Worm (Caenorhabditis elegans) whole organism, young adult: ENCODE data around the gene F42E11.3.

ENCODE experiments used
- B0035.1 ChIP-seq: sonication (generic microtip); optimal IDR thresholded peaks from 2 replicates; lab custom pipeline; 2016; ENCODE audit warnings: missing genetic modification characterization, mild to moderate bottlenecking, missing compliant biosample characterization, missing genotype, missing genetic modification reagents
- B0261.1 ChIP-seq: sonication (generic microtip); optimal IDR thresholded peaks from 2 replicates; lab custom pipeline; 2016; ENCODE audit warnings: mild to moderate bottlenecking, missing genetic modification characterization, moderate library complexity, missing compliant biosample characterization
- F22D6.2 ChIP-seq: sonication (generic microtip); optimal IDR thresholded peaks from 2 replicates; lab custom pipeline; 2016; ENCODE audit warnings: mild to moderate bottlenecking, missing genetic modification characterization, missing compliant biosample characterization
- F39B2.1 ChIP-seq: fragments of 200-800 bp; sonication (Bioruptor generic); IDR thresholded peaks from 2 replicates; pipeline ENCODE4 v1.3.6; 2022; ENCODE audit warnings: missing genetic modification reagents, missing genetic modification characterization, missing compliant biosample characterization
- F57A8.1 ChIP-seq: fragments of 200-800 bp; sonication (Bioruptor generic); optimal IDR thresholded peaks from 2 replicates; lab custom pipeline; 2018; ENCODE audit warnings: mild to moderate bottlenecking, missing genetic modification characterization, moderate library complexity, missing compliant biosample characterization
- K11D2.4 ChIP-seq: fragments of 200-800 bp; sonication (Bioruptor generic); IDR thresholded peaks from 2 replicates; pipeline ENCODE4 v1.3.6; 2022; ENCODE audit warnings: missing genetic modification reagents, missing genetic modification characterization, missing compliant biosample characterization
- K12H6.12 ChIP-seq: fragments of 200-800 bp; sonication (Bioruptor generic); optimal IDR thresholded peaks from 2 replicates; lab custom pipeline; 2018; ENCODE audit warnings: mild to moderate bottlenecking, missing genetic modification characterization, missing compliant biosample characterization
- Y67H2A.10 ChIP-seq: fragments of 200-800 bp; sonication (Bioruptor generic); conservative IDR thresholded peaks from 2 replicates; pipeline ENCODE4 v1.3.6; 2022; ENCODE audit warnings: missing genetic modification reagents, missing genetic modification characterization, missing compliant biosample characterization
- Y95B8A.8 ChIP-seq: fragments of 200-800 bp; sonication (Bioruptor generic); IDR thresholded peaks from 2 replicates; pipeline ENCODE4 v1.3.6; 2022; ENCODE audit warnings: missing genetic modification reagents, missing genetic modification characterization, missing compliant biosample characterization
- aptf-3 ChIP-seq: fragments of 200-800 bp; sonication (Bioruptor generic); IDR thresholded peaks from 2 replicates; pipeline ENCODE4 v1.3.6; 2022; ENCODE audit warnings: missing genetic modification characterization, missing compliant biosample characterization
- attf-3 ChIP-seq: fragments of 200-800 bp; sonication (Bioruptor generic); conservative IDR thresholded peaks from 2 replicates; pipeline ENCODE4 v1.3.6; 2022; ENCODE audit warnings: missing genetic modification reagents, missing genetic modification characterization, missing compliant biosample characterization
- bed-2 ChIP-seq: fragments of 200-800 bp; sonication (Bioruptor generic); IDR thresholded peaks from 2 replicates; pipeline ENCODE4 v1.3.6; 2022; ENCODE audit warnings: missing genetic modification reagents, missing genetic modification characterization, missing compliant biosample characterization
- cebp-1 ChIP-seq, 2 experiments: fragments of 200-800 bp in 1 of 2; sonication (Bioruptor generic) in 1 of 2; sonication (generic microtip) in 1 of 2; IDR thresholded peaks in 1 of 2; optimal IDR thresholded peaks in 1 of 2; 2 replicates each; pipeline versions ENCODE4 v1.3.6 to Lab custom; 2017 to 2022; ENCODE audit warnings: missing compliant biosample characterization in 2 of 2, missing genetic modification characterization in 2 of 2, mild to moderate bottlenecking in 1 of 2, missing genetic modification reagents in 1 of 2, moderate library complexity in 1 of 2
- die-1 ChIP-seq: sonication (generic microtip); optimal IDR thresholded peaks from 2 replicates; lab custom pipeline; 2016; ENCODE audit warnings: missing genotype, mild to moderate bottlenecking, missing genetic modification characterization, missing compliant biosample characterization
- egrh-3 ChIP-seq: fragments of 200-800 bp; sonication (Bioruptor generic); IDR thresholded peaks from 2 replicates; pipeline ENCODE4 v1.3.6; 2022; ENCODE audit warnings: missing genetic modification reagents, missing genetic modification characterization, missing compliant biosample characterization
- hlh-26 ChIP-seq: fragments of 200-800 bp; sonication (Bioruptor generic); conservative IDR thresholded peaks from 2 replicates; pipeline ENCODE4 v1.3.6; 2022; ENCODE audit warnings: missing genetic modification reagents, missing genetic modification characterization, missing compliant biosample characterization
- let-526 ChIP-seq: fragments of 200-800 bp; sonication (Bioruptor generic); IDR thresholded peaks from 2 replicates; pipeline ENCODE4 v1.3.6; 2022; ENCODE audit warnings: missing genetic modification reagents, missing genetic modification characterization, missing compliant biosample characterization
- let-607 ChIP-seq, 2 experiments: fragments of 200-800 bp in 1 of 2; sonication (Bioruptor generic) in 1 of 2; sonication (generic microtip) in 1 of 2; optimal IDR thresholded peaks; 2 replicates each; lab custom pipeline; 2016 to 2018; ENCODE audit warnings: mild to moderate bottlenecking in 2 of 2, missing compliant biosample characterization in 2 of 2, missing genetic modification characterization in 2 of 2, moderate library complexity in 2 of 2, missing genotype in 1 of 2
- lin-40 ChIP-seq: sonication (generic microtip); optimal IDR thresholded peaks from 2 replicates; lab custom pipeline; 2016; ENCODE audit warnings: missing genetic modification characterization, mild to moderate bottlenecking, missing compliant biosample characterization, missing genotype, missing genetic modification reagents
- lin-54 ChIP-seq: fragments of 200-800 bp; sonication (Bioruptor generic); optimal IDR thresholded peaks from 2 replicates; lab custom pipeline; 2018; ENCODE audit warnings: mild to moderate bottlenecking, missing genetic modification characterization, missing compliant biosample characterization
- madf-6 ChIP-seq: fragments of 200-800 bp; sonication (Bioruptor generic); IDR thresholded peaks from 2 replicates; pipeline ENCODE4 v1.3.6; 2022; ENCODE audit warnings: missing genetic modification reagents, missing genetic modification characterization, missing compliant biosample characterization
- mxl-1 ChIP-seq: sonication (generic microtip); optimal IDR thresholded peaks from 2 replicates; lab custom pipeline; 2016; ENCODE audit warnings: missing genetic modification characterization, missing compliant biosample characterization
- nhr-80 ChIP-seq: sonication (generic microtip); optimal IDR thresholded peaks from 2 replicates; lab custom pipeline; 2016; ENCODE audit warnings: missing genetic modification characterization, missing compliant biosample characterization
- pha-4 ChIP-seq: fragments of 150-350 bp; sonication (generic microtip); optimal IDR thresholded peaks from 2 replicates; lab custom pipeline; 2014; ENCODE audit warnings: missing biosample characterization, missing genetic modification reagents, missing genetic modification characterization
- sdz-38 ChIP-seq: sonication (generic microtip); optimal IDR thresholded peaks from 2 replicates; lab custom pipeline; 2016; ENCODE audit warnings: missing genotype, missing genetic modification characterization, missing compliant biosample characterization
- snpc-1.1 ChIP-seq: sonication (generic microtip); optimal IDR thresholded peaks from 2 replicates; lab custom pipeline; 2017; ENCODE audit warnings: missing genetic modification characterization, mild to moderate bottlenecking, missing compliant biosample characterization, antibody characterized with exemption, moderate library complexity, missing genotype, missing genetic modification reagents; ENCODE audit not compliant: insufficient read depth
- snpc-1.3 ChIP-seq: sonication (generic microtip); optimal IDR thresholded peaks from 2 replicates; lab custom pipeline; 2017; ENCODE audit warnings: missing genetic modification characterization, mild to moderate bottlenecking, missing compliant biosample characterization, antibody characterized with exemption, moderate library complexity, missing genotype, missing genetic modification reagents; ENCODE audit not compliant: insufficient read depth
- snpc-4 ChIP-seq, 5 experiments: fragments of 150-350 bp in 1 of 5; sonication (generic microtip) in 4 of 5; optimal IDR thresholded peaks; 2 replicates each; lab custom pipeline; 2014 to 2018; ENCODE audit warnings: missing genetic modification characterization in 5 of 5, missing biosample characterization in 3 of 5, antibody characterized with exemption in 2 of 5, mild to moderate bottlenecking in 2 of 5, missing compliant biosample characterization in 2 of 5, missing genotype in 2 of 5, moderate library complexity in 2 of 5, missing genetic modification reagents in 1 of 5
- tlf-1 ChIP-seq: fragments of 200-800 bp; sonication (Bioruptor generic); optimal IDR thresholded peaks from 2 replicates; lab custom pipeline; 2018; ENCODE audit warnings: mild to moderate bottlenecking, missing genetic modification characterization, missing compliant biosample characterization
- unc-62 ChIP-seq: fragments of 150-350 bp; optimal IDR thresholded peaks from 2 replicates; lab custom pipeline; 2014; ENCODE audit warnings: missing biosample characterization, missing genetic modification reagents, missing genetic modification characterization
- xnd-1 ChIP-seq: sonication (generic microtip); optimal IDR thresholded peaks from 2 replicates; lab custom pipeline; 2016; ENCODE audit warnings: missing genotype, missing genetic modification reagents, missing genetic modification characterization, missing compliant biosample characterization
- zim-3 ChIP-seq: sonication (generic microtip); optimal IDR thresholded peaks from 2 replicates; lab custom pipeline; 2017; ENCODE audit warnings: mild to moderate bottlenecking, missing genetic modification characterization, moderate library complexity, missing compliant biosample characterization
- ztf-26 ChIP-seq: sonication (generic microtip); optimal IDR thresholded peaks from 2 replicates; lab custom pipeline; 2017; ENCODE audit warnings: missing genetic modification characterization, missing compliant biosample characterization

F42E11.3 gene

ce11 chrX:11377370-11377769, 2.0 kb upstream of the F42E11.3 start, which contains the start of gene tni-1:
TSS of gene tni-1 (minus strand) at chrX:11377470.
- TF ChIP-seq F22D6.2 (no peak), B0261.1 (tag; lab: Kevin White, UChicago) (no peak), zim-3 (no peak), let-526 (GFP tag; lab: Robert Waterston, UW) (no peak), bed-2 (GFP tag; lab: Robert Waterston, UW) (no peak), lin-40 (tag; lab: Kevin White, UChicago) (no peak), F57A8.1 (GFP tag; lab: Kevin White, UChicago) (no peak), attf-3 (GFP tag; lab: Robert Waterston, UW) (no peak), nhr-80 (no peak), unc-62 (GFP tag; lab: Kevin White, UChicago) (no peak), snpc-1.1 (tag; lab: Kevin White, UChicago) (no peak), snpc-4 (GFP tag; optimal IDR thresholded peaks at IDR 0.05; lab: Kevin White, UChicago) (no peak), snpc-4 (tag; optimal IDR thresholded peaks at IDR 0.05; lab: Kevin White, UChicago) (no peak), K12H6.12 (no peak), K11D2.4 (GFP tag; lab: Robert Waterston, UW) (no peak), Y67H2A.10 (GFP tag; lab: Robert Waterston, UW) (no peak), cebp-1 (GFP tag; IDR thresholded peaks at IDR 0.05; lab: Robert Waterston, UW) (no peak), cebp-1 (tag; optimal IDR thresholded peaks at IDR 0.05; lab: Kevin White, UChicago) (no peak)

ce11 chrX:11370090-11370489, 5.3 kb downstream of the F42E11.3 start:
- TF ChIP-seq F57A8.1 (GFP tag; lab: Kevin White, UChicago) (no peak), tlf-1 (GFP tag; lab: Kevin White, UChicago) (no peak), nhr-80 (peak; percentile 55), let-607 (tag; optimal IDR thresholded peaks at IDR 0.05; lab: Kevin White, UChicago) (peak in 1 of 2 experiments; percentile 39)

- no peak for TF ChIP-seq die-1 (tag; lab: Kevin White, UChicago)
- no peak for TF ChIP-seq lin-40 (tag; lab: Kevin White, UChicago)
- no peak for TF ChIP-seq let-526 (GFP tag; lab: Robert Waterston, UW)
- TF ChIP-seq Y95B8A.8 (GFP tag; lab: Robert Waterston, UW): no peak
- no peak for TF ChIP-seq attf-3 (GFP tag; lab: Robert Waterston, UW)
Observed at ce11 chrX:11368845-11369244, 6.6 kb downstream of the F42E11.3 start.

ce11 chrX:11368417-11368816, 7.0 kb downstream of the F42E11.3 start, which contains the start of gene ttyh-1:
TSS of gene ttyh-1 (plus strand) at chrX:11368717.
- TF ChIP-seq ztf-26 (tag; lab: Kevin White, UChicago): no peak
- no peak for TF ChIP-seq F39B2.1
- TF ChIP-seq snpc-1.1 (tag; lab: Kevin White, UChicago): no peak
- no peak for TF ChIP-seq egrh-3 (GFP tag; lab: Robert Waterston, UW)
- TF ChIP-seq aptf-3 (GFP tag; lab: Robert Waterston, UW): no peak
- TF ChIP-seq xnd-1: no peak

ce11 chrX:11367640-11368039, 7.8 kb downstream of the F42E11.3 start:
- no peak for TF ChIP-seq F57A8.1 (GFP tag; lab: Kevin White, UChicago)
- TF ChIP-seq hlh-26 (GFP tag; lab: Robert Waterston, UW): no peak
- no peak for TF ChIP-seq B0035.1 (tag; lab: Kevin White, UChicago)
- no peak for TF ChIP-seq pha-4 (tag; lab: Kevin White, UChicago)
- no peak for TF ChIP-seq snpc-1.3 (tag; lab: Kevin White, UChicago)
- no peak for TF ChIP-seq lin-40 (tag; lab: Kevin White, UChicago)
- TF ChIP-seq mxl-1 (tag; lab: Kevin White, UChicago): no peak
- TF ChIP-seq madf-6: no peak
- TF ChIP-seq sdz-38 (tag; lab: Kevin White, UChicago): no peak
- TF ChIP-seq lin-54 (GFP tag; lab: Kevin White, UChicago): no peak
